Fruit fly (Drosophila melanogaster) whole organism, pupa: Measurements from ENCODE around the gene Hou.

Experiments
- CG10348 ChIP-seq: fragments of 200-800 bp; sonication (Bioruptor generic); IDR thresholded peaks from 2 replicates; pipeline ENCODE4 v1.3.6; 2022; ENCODE audit warnings: missing biosample characterization, missing genetic modification characterization
- CG12605 ChIP-seq: fragments of 200-800 bp; sonication (Bioruptor generic); IDR thresholded peaks from 2 replicates; pipeline ENCODE4 v1.3.6; 2022; ENCODE audit warnings: missing biosample characterization, missing genetic modification characterization
- CG13204 ChIP-seq: fragments of 200-800 bp; sonication (Bioruptor generic); optimal IDR thresholded peaks from 2 replicates; lab custom pipeline; 2018; ENCODE audit warnings: missing biosample characterization, mild to moderate bottlenecking, missing genetic modification characterization, moderate library complexity
- CG14655 ChIP-seq: fragments of 200-800 bp; sonication (Bioruptor generic); optimal IDR thresholded peaks from 3 replicates; lab custom pipeline; 2017; ENCODE audit warnings: mild to moderate bottlenecking, missing biosample characterization, missing genetic modification reagents, missing genetic modification characterization
- CG15710 ChIP-seq: fragments of 200-800 bp; sonication (Bioruptor generic); optimal IDR thresholded peaks from 2 replicates; lab custom pipeline; 2018; ENCODE audit warnings: missing biosample characterization, mild to moderate bottlenecking, missing genetic modification characterization, moderate library complexity
- CG17806 ChIP-seq: fragments of 200-800 bp; sonication (Bioruptor generic); optimal IDR thresholded peaks from 2 replicates; lab custom pipeline; 2018; ENCODE audit warnings: missing biosample characterization, mild to moderate bottlenecking, missing genetic modification characterization, moderate library complexity
- CG32121 ChIP-seq: fragments of 200-800 bp; sonication (Bioruptor generic); IDR thresholded peaks from 2 replicates; pipeline ENCODE4 v1.3.6; 2022; ENCODE audit warnings: missing biosample characterization, missing genetic modification characterization
- CG34367 ChIP-seq: fragments of 200-800 bp; sonication (Bioruptor generic); optimal IDR thresholded peaks from 2 replicates; lab custom pipeline; 2018; ENCODE audit warnings: missing biosample characterization, mild to moderate bottlenecking, missing genetic modification characterization
- CG4496 ChIP-seq: fragments of 200-800 bp; sonication (Bioruptor generic); IDR thresholded peaks from 3 replicates; pipeline ENCODE4 v1.3.6; 2022; ENCODE audit warnings: missing biosample characterization, missing genetic modification characterization
- CG8159 ChIP-seq: fragments of 200-800 bp; sonication (Bioruptor generic); optimal IDR thresholded peaks from 3 replicates; lab custom pipeline; 2018; ENCODE audit warnings: missing biosample characterization, mild to moderate bottlenecking, missing genetic modification characterization, moderate library complexity
- CG8301 ChIP-seq: fragments of 200-800 bp; sonication (Bioruptor generic); optimal IDR thresholded peaks from 2 replicates; lab custom pipeline; 2018; ENCODE audit warnings: missing biosample characterization, mild to moderate bottlenecking, missing genetic modification characterization
- CG9948 ChIP-seq: fragments of 200-800 bp; sonication (Bioruptor generic); optimal IDR thresholded peaks from 2 replicates; lab custom pipeline; 2018; ENCODE audit warnings: missing biosample characterization, mild to moderate bottlenecking, missing genetic modification characterization, moderate library complexity
- D1 ChIP-seq: fragments of 200-800 bp; sonication (Bioruptor generic); optimal IDR thresholded peaks from 2 replicates; lab custom pipeline; 2018; ENCODE audit warnings: missing biosample characterization, mild to moderate bottlenecking, missing genetic modification characterization, moderate library complexity
- EcR ChIP-seq: fragments of 200-800 bp; sonication (Bioruptor generic); optimal IDR thresholded peaks from 3 replicates; lab custom pipeline; 2019; ENCODE audit warnings: missing biosample characterization, missing genetic modification characterization, mild to moderate bottlenecking, moderate library complexity, missing genetic modification reagents
- Ets98B ChIP-seq: fragments of 200-800 bp; sonication (Bioruptor generic); IDR thresholded peaks from 2 replicates; pipeline ENCODE4 v1.3.6; 2022; ENCODE audit warnings: missing biosample characterization, missing genetic modification characterization
- Pif1A ChIP-seq: fragments of 200-800 bp; sonication (Bioruptor generic); optimal IDR thresholded peaks from 3 replicates; lab custom pipeline; 2016; ENCODE audit warnings: missing biosample characterization, missing genetic modification characterization
- Pif1B ChIP-seq: fragments of 200-800 bp; sonication (Bioruptor generic); optimal IDR thresholded peaks from 3 replicates; lab custom pipeline; 2016; ENCODE audit warnings: missing biosample characterization, missing genetic modification characterization
- Snoo ChIP-seq: fragments of 200-800 bp; sonication (Bioruptor generic); optimal IDR thresholded peaks from 3 replicates; lab custom pipeline; 2017; ENCODE audit warnings: missing biosample characterization, mild to moderate bottlenecking, missing genetic modification characterization, inconsistent platforms
- fd96Ca ChIP-seq: fragments of 200-800 bp; sonication (Bioruptor generic); IDR thresholded peaks from 3 replicates; pipeline ENCODE4 v1.3.6; 2022; ENCODE audit warnings: missing biosample characterization, missing genetic modification characterization
- gl ChIP-seq: fragments of 200-800 bp; sonication (Bioruptor generic); optimal IDR thresholded peaks from 2 replicates; lab custom pipeline; 2018; ENCODE audit warnings: missing biosample characterization, mild to moderate bottlenecking, missing genetic modification characterization
- rn ChIP-seq: fragments of 200-800 bp; sonication (Bioruptor generic); IDR thresholded peaks from 2 replicates; pipeline ENCODE4 v1.3.6; 2022; ENCODE audit warnings: missing biosample characterization, missing genetic modification characterization

The Hou gene

DNA sequence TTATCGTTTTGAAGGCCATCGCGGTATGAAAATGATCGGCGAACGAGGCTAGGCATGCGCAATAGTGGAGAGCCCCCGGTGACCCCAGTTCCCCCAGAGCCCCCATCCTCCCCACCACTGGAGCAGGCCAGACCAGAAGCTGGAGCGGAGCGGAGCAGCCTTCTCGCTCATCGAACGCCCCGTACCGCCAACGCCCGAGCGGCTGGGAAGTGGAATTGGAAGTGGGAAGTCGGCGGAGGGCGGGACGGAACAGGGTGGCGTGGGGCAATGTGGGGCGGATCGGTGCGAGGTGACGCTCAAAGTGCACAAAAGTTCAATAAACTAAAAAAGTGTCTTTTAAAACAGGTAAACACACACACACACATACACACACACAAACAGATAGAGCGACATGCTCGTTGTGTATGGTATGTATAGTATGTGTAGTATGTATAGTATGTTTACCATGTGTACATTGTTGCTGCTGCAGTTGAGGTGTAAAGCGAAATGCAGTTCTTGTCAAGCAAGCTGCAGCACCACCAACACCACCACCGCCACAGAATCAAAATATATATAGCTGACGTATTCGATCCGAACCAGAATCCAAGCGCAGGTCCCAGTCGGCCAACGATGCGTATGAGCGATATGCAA, 21.4 kb upstream of the Hou start:
- TF ChIP-seq Ets98B (GFP tag; lab: Robert Waterston, UW) (no peak), CG8301 (tag; lab: Kevin White, UChicago) (no peak), EcR (GFP tag; lab: Kevin White, UChicago) (peak; percentile 92), Snoo (tag; lab: Kevin White, UChicago) (no peak), CG8159 (tag; lab: Kevin White, UChicago) (no peak), D1 (tag; lab: Kevin White, UChicago) (no peak), CG13204 (peak; percentile 56), CG4496 (peak; percentile 8; the same call in 1 of the 3 replicates), CG32121 (GFP tag; lab: Robert Waterston, UW) (no peak), Pif1B (GFP tag; lab: Kevin White, UChicago) (no peak)

DNA sequence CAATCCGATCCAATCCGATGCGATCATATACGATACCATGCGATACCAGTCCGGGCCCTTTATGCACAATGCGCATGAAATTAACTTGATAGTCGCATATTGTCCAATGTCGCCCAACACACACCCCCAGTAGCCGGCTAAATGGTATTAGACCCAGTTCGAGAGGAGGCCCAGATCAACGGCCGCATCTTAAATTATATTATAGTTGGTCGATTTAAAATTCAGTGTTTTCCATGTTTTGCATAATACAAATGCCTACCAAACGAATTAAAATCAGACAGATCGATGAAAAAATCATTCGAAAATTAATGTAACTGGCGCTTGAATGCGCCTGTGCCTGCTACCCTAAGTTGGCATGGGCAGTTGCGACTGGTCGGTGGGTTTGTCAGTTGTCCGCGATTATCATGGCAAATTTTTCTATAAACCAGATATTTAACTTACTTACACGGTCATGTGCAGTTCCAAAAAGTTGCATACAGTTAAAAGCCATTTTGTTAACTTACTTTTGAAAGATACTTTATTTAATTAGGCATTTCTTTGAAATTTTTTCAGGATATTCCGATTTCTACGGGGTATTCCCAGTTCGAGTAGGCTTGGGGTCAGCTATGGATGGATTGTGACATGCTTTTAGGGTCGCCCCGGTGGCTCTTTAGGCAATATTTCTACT, 19.7 kb upstream of the Hou start:
- TF ChIP-seq Pif1A (GFP tag; lab: Kevin White, UChicago) (no peak), CG9948 (tag; lab: Kevin White, UChicago) (no peak), CG15710 (tag; lab: Kevin White, UChicago) (no peak), CG4496 (no peak), D1 (tag; lab: Kevin White, UChicago) (no peak), fd96Ca (GFP tag; lab: Robert Waterston, UW) (no peak), CG8159 (tag; lab: Kevin White, UChicago) (no peak), CG32121 (GFP tag; lab: Robert Waterston, UW) (no peak), gl (tag; lab: Kevin White, UChicago) (no peak), CG17806 (tag; lab: Kevin White, UChicago) (no peak), CG34367 (tag; lab: Kevin White, UChicago) (no peak), EcR (GFP tag; lab: Kevin White, UChicago) (no peak), CG13204 (no peak), Snoo (tag; lab: Kevin White, UChicago) (no peak), rn (GFP tag; lab: Robert Waterston, UW) (no peak), Pif1B (GFP tag; lab: Kevin White, UChicago) (no peak), CG10348 (GFP tag; lab: Robert Waterston, UW) (no peak), Ets98B (GFP tag; lab: Robert Waterston, UW) (no peak), CG14655 (no peak), CG12605 (GFP tag; lab: Robert Waterston, UW) (no peak)

DNA sequence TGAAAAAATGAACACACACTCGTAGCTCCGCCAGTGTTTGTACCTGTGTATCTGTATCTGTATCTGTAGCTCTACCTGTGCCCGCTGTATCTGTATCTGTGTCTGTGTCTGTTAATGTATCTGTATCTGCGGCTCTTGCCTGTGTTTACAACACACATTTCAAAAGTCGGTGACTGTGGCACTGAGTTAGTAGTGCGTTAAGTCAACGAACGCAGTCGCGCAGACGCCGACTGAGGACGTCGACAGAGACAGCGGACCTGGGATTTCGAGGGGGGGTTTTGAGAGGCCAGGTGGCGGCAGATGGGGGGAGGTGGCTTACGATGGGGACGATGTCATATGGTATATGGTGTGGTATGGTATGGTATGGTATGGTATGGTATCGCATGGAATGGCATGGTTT, 18.0 kb upstream of the Hou start:
- no peak for TF ChIP-seq D1 (tag; lab: Kevin White, UChicago)
- TF ChIP-seq EcR (GFP tag; lab: Kevin White, UChicago): peak; percentile 84

- TF ChIP-seq EcR (GFP tag; lab: Kevin White, UChicago): peak; percentile 71
- peak; percentile 12 for TF ChIP-seq CG13204
- no peak for TF ChIP-seq Pif1A (GFP tag; lab: Kevin White, UChicago)
- TF ChIP-seq CG12605 (GFP tag; lab: Robert Waterston, UW): no peak
- no peak for TF ChIP-seq CG14655
- TF ChIP-seq CG8159 (tag; lab: Kevin White, UChicago): no peak
Measured at dm6 chrX:18665715-18666267, 15.5 kb upstream of the Hou start.

- no peak for TF ChIP-seq CG4496
- no peak for TF ChIP-seq Pif1A (GFP tag; lab: Kevin White, UChicago)
- no peak for TF ChIP-seq fd96Ca (GFP tag; lab: Robert Waterston, UW)
- no peak for TF ChIP-seq D1 (tag; lab: Kevin White, UChicago)
- no peak for TF ChIP-seq CG8159 (tag; lab: Kevin White, UChicago)
- TF ChIP-seq CG8301 (tag; lab: Kevin White, UChicago): peak; percentile 54
- TF ChIP-seq CG17806 (tag; lab: Kevin White, UChicago): no peak
Measured at dm6 chrX:18663362-18663761, 13.1 kb upstream of the Hou start.

DNA sequence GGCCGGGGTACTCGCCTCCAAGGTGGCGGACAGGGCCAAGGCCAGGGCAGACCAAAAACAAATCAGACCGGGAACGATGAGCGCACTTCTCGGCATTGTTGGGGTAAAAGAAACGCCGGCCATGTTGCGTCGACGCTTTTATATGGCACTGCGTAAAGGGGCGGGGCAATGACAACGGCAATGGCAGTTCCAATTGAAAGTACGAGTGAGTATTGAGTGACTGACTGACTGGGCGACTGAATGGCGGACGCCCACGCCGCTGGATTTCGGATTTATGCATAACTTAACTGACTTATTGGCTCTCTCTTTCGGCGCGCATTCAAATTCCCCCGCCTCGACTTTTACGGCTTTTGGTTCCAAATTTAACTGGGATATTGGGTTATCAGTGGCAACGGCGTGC, 11.8 kb upstream of the Hou start, which contains the start of gene CG6696:
Gene CG6696, minus strand, starts transcription at position 101 of the 400 bp plus-strand sequence.
- TF ChIP-seq CG10348 (GFP tag; lab: Robert Waterston, UW) (no peak), Ets98B (GFP tag; lab: Robert Waterston, UW) (no peak), CG8301 (tag; lab: Kevin White, UChicago) (no peak), D1 (tag; lab: Kevin White, UChicago) (no peak), CG13204 (no peak), Pif1A (GFP tag; lab: Kevin White, UChicago) (no peak), gl (tag; lab: Kevin White, UChicago) (no peak), CG14655 (no peak), CG34367 (tag; lab: Kevin White, UChicago) (no peak), CG17806 (tag; lab: Kevin White, UChicago) (no peak), CG32121 (GFP tag; lab: Robert Waterston, UW) (no peak)
